Worm (Caenorhabditis elegans) whole organism, early embryonic: ENCODE measurements around the gene lgg-2.

Experiments
- B0310.2 ChIP-seq: sonication (generic microtip); optimal IDR thresholded peaks from 2 replicates; lab custom pipeline; 2016; ENCODE audit warnings: mild to moderate bottlenecking, missing genetic modification characterization, missing compliant biosample characterization
- aly-1 ChIP-seq: sonication (generic microtip); optimal IDR thresholded peaks from 2 replicates; lab custom pipeline; 2016; ENCODE audit warnings: missing genetic modification characterization, missing compliant biosample characterization
- ama-1 ChIP-seq: fragments of 150-350 bp; optimal IDR thresholded peaks from 2 replicates; lab custom pipeline; 2014
- ceh-36 ChIP-seq: sonication (generic microtip); optimal IDR thresholded peaks from 2 replicates; lab custom pipeline; 2016; ENCODE audit warnings: missing genetic modification characterization, inconsistent platforms, missing compliant biosample characterization
- flt-1 ChIP-seq: fragments of 200-800 bp; sonication (Bioruptor generic); IDR thresholded peaks from 2 replicates; pipeline ENCODE4 v1.3.6; 2022; ENCODE audit warnings: missing genetic modification characterization, missing compliant biosample characterization
- hmbx-1 ChIP-seq: sonication (generic microtip); optimal IDR thresholded peaks from 2 replicates; lab custom pipeline; 2016; ENCODE audit warnings: mild to moderate bottlenecking, missing genetic modification characterization, missing compliant biosample characterization
- hnd-1 ChIP-seq: sonication (generic microtip); optimal IDR thresholded peaks from 2 replicates; lab custom pipeline; 2016; ENCODE audit warnings: missing genetic modification characterization, missing compliant biosample characterization
- sea-1 ChIP-seq: fragments of 200-800 bp; sonication (Bioruptor generic); conservative IDR thresholded peaks from 2 replicates; pipeline ENCODE4 v1.3.6; 2022; ENCODE audit warnings: missing genetic modification characterization, missing compliant biosample characterization
- tbx-37 ChIP-seq: fragments of 200-800 bp; sonication (Bioruptor generic); conservative IDR thresholded peaks from 2 replicates; pipeline ENCODE4 v1.3.6; 2022; ENCODE audit warnings: missing genetic modification reagents, missing genetic modification characterization, missing compliant biosample characterization

DNA sequence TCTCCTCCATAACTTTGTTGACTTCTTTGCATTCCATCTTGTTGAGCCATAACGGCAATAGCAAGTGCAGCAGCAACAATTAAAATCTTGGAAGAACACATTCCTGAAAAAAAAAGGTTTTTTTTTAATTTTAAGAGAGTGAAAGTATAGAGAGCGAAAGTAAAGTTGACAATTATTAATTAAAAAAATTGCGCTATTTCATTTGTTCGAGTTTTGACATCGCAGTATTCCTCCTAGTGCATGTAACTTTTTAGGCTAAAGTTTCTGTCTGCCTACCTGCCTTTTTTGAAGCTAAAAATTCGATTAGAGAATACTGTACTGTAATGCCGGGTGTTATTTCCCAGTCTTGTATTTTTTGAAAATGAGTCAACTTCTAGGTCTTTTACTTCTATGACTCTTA, 43.7 kb downstream of the lgg-2 start, which contains the start of gene srlf-12:
- no peak for TF ChIP-seq B0310.2 (tag; lab: Kevin White, UChicago)
- no peak for TF ChIP-seq ama-1 (lab: Kevin White, UChicago)
- TF ChIP-seq sea-1 (GFP tag; lab: Robert Waterston, UW), result no peak
- no peak for TF ChIP-seq hnd-1
- no peak for TF ChIP-seq aly-1 (tag; lab: Kevin White, UChicago)
- TF ChIP-seq flt-1 (GFP tag; lab: Robert Waterston, UW), result no peak
- TF ChIP-seq tbx-37 (GFP tag; lab: Robert Waterston, UW), result no peak
- no peak for TF ChIP-seq hmbx-1 (tag; lab: Kevin White, UChicago)
- TF ChIP-seq ceh-36 (tag; lab: Kevin White, UChicago), result no peak
